Worm (Caenorhabditis elegans) whole organism, mixed stage, embryonic: Measurements from ENCODE around the gene clec-242.

Source experiments
- M03D4.4 ChIP-seq: sonication (generic microtip); optimal IDR thresholded peaks from 2 replicates; lab custom pipeline; 2017; ENCODE audit warnings: mild to moderate bottlenecking, missing genetic modification characterization, missing compliant biosample characterization
- bed-3 ChIP-seq: fragments of 200-800 bp; sonication (Bioruptor generic); optimal IDR thresholded peaks from 3 replicates; lab custom pipeline; 2018; ENCODE audit warnings: mild to moderate bottlenecking, missing genetic modification characterization, moderate library complexity, missing compliant biosample characterization
- blmp-1 ChIP-seq: fragments of 150-350 bp; optimal IDR thresholded peaks from 2 replicates; lab custom pipeline; 2014; ENCODE audit warnings: missing biosample characterization, missing genetic modification characterization
- ceh-39 ChIP-seq: fragments of 150-350 bp; optimal IDR thresholded peaks from 2 replicates; lab custom pipeline; 2014; ENCODE audit warnings: missing biosample characterization, missing genetic modification characterization
- ceh-43 ChIP-seq: fragments of 200-800 bp; sonication (Bioruptor generic); optimal IDR thresholded peaks from 2 replicates; lab custom pipeline; 2018; ENCODE audit warnings: mild to moderate bottlenecking, missing genetic modification characterization, moderate library complexity, missing compliant biosample characterization
- ces-1 ChIP-seq: fragments of 150-350 bp; optimal IDR thresholded peaks from 2 replicates; lab custom pipeline; 2014; ENCODE audit warnings: missing biosample characterization, missing genetic modification reagents, missing genetic modification characterization
- cnd-1 ChIP-seq: fragments of 200-800 bp; sonication (Bioruptor generic); optimal IDR thresholded peaks from 2 replicates; lab custom pipeline; 2018; ENCODE audit warnings: mild to moderate bottlenecking, missing genetic modification characterization, missing compliant biosample characterization
- elt-1 ChIP-seq: sonication (generic microtip); optimal IDR thresholded peaks from 2 replicates; lab custom pipeline; 2017; ENCODE audit warnings: missing genetic modification characterization, mild to moderate bottlenecking, missing compliant biosample characterization, antibody characterized with exemption, moderate library complexity, borderline replicate concordance; ENCODE audit not compliant: insufficient read depth
- elt-3 ChIP-seq: fragments of 150-350 bp; optimal IDR thresholded peaks from 2 replicates; lab custom pipeline; 2014; ENCODE audit warnings: missing biosample characterization, missing genetic modification characterization
- flh-1 ChIP-seq: fragments of 200-800 bp; sonication (Bioruptor generic); optimal IDR thresholded peaks from 2 replicates; lab custom pipeline; 2018; ENCODE audit warnings: mild to moderate bottlenecking, missing genetic modification characterization, moderate library complexity, missing compliant biosample characterization
- ham-2 ChIP-seq: fragments of 200-800 bp; sonication (Bioruptor generic); optimal IDR thresholded peaks from 2 replicates; lab custom pipeline; 2018; ENCODE audit warnings: mild to moderate bottlenecking, missing genetic modification characterization, missing compliant biosample characterization
- hlh-1 ChIP-seq: fragments of 150-350 bp; optimal IDR thresholded peaks from 2 replicates; lab custom pipeline; 2014; ENCODE audit warnings: missing biosample characterization, missing genetic modification reagents, missing genetic modification characterization
- lin-13 ChIP-seq: fragments of 150-350 bp; optimal IDR thresholded peaks from 2 replicates; lab custom pipeline; 2014; ENCODE audit warnings: missing biosample characterization, missing genetic modification characterization
- lin-32 ChIP-seq: fragments of 200-800 bp; sonication (Bioruptor generic); optimal IDR thresholded peaks from 2 replicates; lab custom pipeline; 2018; ENCODE audit warnings: mild to moderate bottlenecking, missing genetic modification characterization, missing compliant biosample characterization
- lsy-2 ChIP-seq: fragments of 150-350 bp; optimal IDR thresholded peaks from 2 replicates; lab custom pipeline; 2014; ENCODE audit warnings: missing biosample characterization, missing genetic modification characterization
- mab-5 ChIP-seq: fragments of 150-350 bp; optimal IDR thresholded peaks from 2 replicates; lab custom pipeline; 2014; ENCODE audit warnings: missing biosample characterization, missing genetic modification characterization
- mep-1 ChIP-seq: fragments of 150-350 bp; optimal IDR thresholded peaks from 2 replicates; lab custom pipeline; 2017; ENCODE audit warnings: missing biosample characterization, missing genetic modification reagents, missing genetic modification characterization, inconsistent platforms
- mls-2 ChIP-seq: sonication (generic microtip); optimal IDR thresholded peaks from 2 replicates; lab custom pipeline; 2016; ENCODE audit warnings: mild to moderate bottlenecking, missing genetic modification characterization, moderate library complexity, missing compliant biosample characterization
- nhr-2 ChIP-seq: fragments of 150-350 bp; optimal IDR thresholded peaks from 2 replicates; lab custom pipeline; 2014; ENCODE audit warnings: missing biosample characterization, missing genetic modification characterization
- nhr-237 ChIP-seq: fragments of 150-350 bp; optimal IDR thresholded peaks from 2 replicates; lab custom pipeline; 2014; ENCODE audit warnings: missing biosample characterization, missing genetic modification characterization
- nhr-28 ChIP-seq: fragments of 150-350 bp; optimal IDR thresholded peaks from 2 replicates; lab custom pipeline; 2014; ENCODE audit warnings: missing biosample characterization, missing genetic modification characterization
- nhr-76 ChIP-seq: sonication (generic microtip); optimal IDR thresholded peaks from 2 replicates; lab custom pipeline; 2017; ENCODE audit warnings: missing biosample characterization, missing genetic modification characterization
- pha-4 ChIP-seq: fragments of 150-350 bp; optimal IDR thresholded peaks from 2 replicates; lab custom pipeline; 2018; ENCODE audit warnings: missing biosample characterization, missing genetic modification reagents, missing genetic modification characterization
- sem-2 ChIP-seq: fragments of 200-800 bp; sonication (Bioruptor generic); optimal IDR thresholded peaks from 2 replicates; lab custom pipeline; 2018; ENCODE audit warnings: mild to moderate bottlenecking, missing genetic modification characterization, missing compliant biosample characterization
- snpc-4 ChIP-seq: fragments of 150-350 bp; optimal IDR thresholded peaks from 2 replicates; lab custom pipeline; 2014; ENCODE audit warnings: missing biosample characterization, missing genetic modification characterization
- tbx-8 ChIP-seq: fragments of 200-800 bp; sonication (Bioruptor generic); optimal IDR thresholded peaks from 2 replicates; lab custom pipeline; 2018; ENCODE audit warnings: mild to moderate bottlenecking, missing genetic modification characterization, moderate library complexity, missing compliant biosample characterization
- unc-120 ChIP-seq: sonication (generic microtip); optimal IDR thresholded peaks from 2 replicates; lab custom pipeline; 2017; ENCODE audit warnings: missing genetic modification characterization, missing compliant biosample characterization; ENCODE audit not compliant: poor library complexity, severe bottlenecking
- unc-39 ChIP-seq: fragments of 150-350 bp; optimal IDR thresholded peaks from 2 replicates; lab custom pipeline; 2014; ENCODE audit warnings: missing biosample characterization, missing genetic modification characterization
- unc-62 ChIP-seq: fragments of 150-350 bp; optimal IDR thresholded peaks from 2 replicates; lab custom pipeline; 2014; ENCODE audit warnings: missing biosample characterization, missing genetic modification reagents, missing genetic modification characterization
- zip-8 ChIP-seq: fragments of 150-350 bp; optimal IDR thresholded peaks from 2 replicates; lab custom pipeline; 2014; ENCODE audit warnings: missing biosample characterization, missing genetic modification characterization

clec-242 gene

DNA sequence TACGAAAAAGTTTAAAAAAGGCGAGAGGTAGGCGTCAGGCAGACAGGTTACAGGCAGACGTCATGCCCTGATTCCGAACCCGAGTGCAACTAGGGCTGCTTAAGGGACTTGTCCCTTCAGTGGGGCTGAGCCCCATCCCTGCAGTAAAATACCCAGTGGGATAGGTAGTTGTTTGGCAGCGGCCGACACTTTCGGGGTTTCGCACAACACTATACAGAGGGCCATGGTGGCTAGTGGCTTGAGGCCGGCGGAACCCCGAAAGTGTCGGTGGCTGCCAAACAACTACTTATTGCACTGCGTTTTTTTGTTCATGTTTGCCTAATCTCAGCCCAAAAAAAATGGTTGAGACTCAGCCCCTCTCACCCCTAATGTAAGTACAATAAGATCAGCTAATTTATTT, 29.7 kb downstream of the clec-242 start:
- TF ChIP-seq nhr-76 (tag; lab: Kevin White, UChicago) (no peak), unc-120 (tag; lab: Kevin White, UChicago) (no peak), mls-2 (tag; lab: Kevin White, UChicago) (no peak), hlh-1 (no peak), elt-1 (tag; lab: Kevin White, UChicago) (no peak), mab-5 (tag; lab: Kevin White, UChicago) (no peak), pha-4 (tag; lab: Kevin White, UChicago) (no peak), nhr-237 (tag; lab: Kevin White, UChicago) (no peak), ham-2 (GFP tag; lab: Kevin White, UChicago) (no peak)

- no peak for TF ChIP-seq flh-1 (GFP tag; lab: Kevin White, UChicago)
- TF ChIP-seq elt-3 (tag; lab: Kevin White, UChicago): no peak
- no peak for TF ChIP-seq ceh-39 (tag; lab: Kevin White, UChicago)
- TF ChIP-seq hlh-1: no peak
- TF ChIP-seq unc-120 (tag; lab: Kevin White, UChicago): no peak
- no peak for TF ChIP-seq lin-13
- TF ChIP-seq nhr-76 (tag; lab: Kevin White, UChicago): no peak
These were observed 32.6 kb downstream of the clec-242 start, which contains the start of gene srh-113 for ce11 chrV:17212743-17213142. TSS of gene srh-113 (plus strand) at chrV:17213043.

- TF ChIP-seq mep-1 (tag; lab: Kevin White, UChicago) (no peak), snpc-4 (no peak), lin-13 (no peak), lsy-2 (no peak), ces-1 (GFP tag; lab: Kevin White, UChicago) (no peak), unc-62 (no peak), mab-5 (tag; lab: Kevin White, UChicago) (no peak), lin-32 (no peak)
These were observed 33.1 kb downstream of the clec-242 start, which contains the start of gene srh-236 for ce11 chrV:17211989-17212731. TSS of gene srh-236 (minus strand) at chrV:17212039.

- TF ChIP-seq blmp-1 (tag; lab: Kevin White, UChicago) (no peak), nhr-76 (tag; lab: Kevin White, UChicago) (no peak), nhr-2 (tag; lab: Kevin White, UChicago) (no peak), snpc-4 (no peak), ceh-43 (GFP tag; lab: Kevin White, UChicago) (no peak)
These were observed 37.3 kb downstream of the clec-242 start, which contains the start of gene Y68A4A.13 for ce11 chrV:17208045-17208444. TSS of gene Y68A4A.13 (minus strand) at chrV:17208145.

ce11 chrV:17206469-17206868, 38.8 kb downstream of the clec-242 start:
- TF ChIP-seq bed-3 (GFP tag; lab: Kevin White, UChicago): no peak
- TF ChIP-seq elt-3 (tag; lab: Kevin White, UChicago): no peak
- no peak for TF ChIP-seq ham-2 (GFP tag; lab: Kevin White, UChicago)
- no peak for TF ChIP-seq mls-2 (tag; lab: Kevin White, UChicago)
- no peak for TF ChIP-seq M03D4.4 (tag; lab: Kevin White, UChicago)
- TF ChIP-seq unc-120 (tag; lab: Kevin White, UChicago): no peak
- TF ChIP-seq nhr-237 (tag; lab: Kevin White, UChicago): no peak
- no peak for TF ChIP-seq snpc-4
- no peak for TF ChIP-seq ceh-39 (tag; lab: Kevin White, UChicago)
- TF ChIP-seq lsy-2: no peak
- TF ChIP-seq lin-32: no peak
- no peak for TF ChIP-seq unc-39
- TF ChIP-seq ceh-43 (GFP tag; lab: Kevin White, UChicago): no peak
- TF ChIP-seq mab-5 (tag; lab: Kevin White, UChicago): no peak

DNA sequence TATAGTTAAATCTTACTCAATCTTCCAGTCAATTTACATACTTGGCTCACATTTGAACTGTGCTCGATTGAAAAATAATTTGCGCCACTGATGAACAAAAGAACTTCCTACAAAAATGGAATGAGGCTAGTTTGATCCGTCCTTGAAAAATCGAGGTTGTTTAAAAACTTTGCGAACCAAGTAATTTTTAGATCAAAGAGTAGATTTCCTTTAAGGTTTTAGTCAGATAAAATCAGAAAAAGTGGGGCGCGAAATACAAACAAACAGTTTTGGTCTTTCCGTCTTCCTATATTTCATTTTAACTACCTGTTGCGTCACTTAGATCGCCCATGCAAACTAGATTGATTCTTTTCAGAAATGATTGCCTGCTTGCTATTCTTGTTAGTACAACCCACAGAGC, 43.5 kb downstream of the clec-242 start, which contains the start of gene Y68A4A.10:
Y68A4A.10 (plus strand) TSS at position 301 of the 400 bp plus-strand sequence.
- TF ChIP-seq lin-32: no peak

DNA sequence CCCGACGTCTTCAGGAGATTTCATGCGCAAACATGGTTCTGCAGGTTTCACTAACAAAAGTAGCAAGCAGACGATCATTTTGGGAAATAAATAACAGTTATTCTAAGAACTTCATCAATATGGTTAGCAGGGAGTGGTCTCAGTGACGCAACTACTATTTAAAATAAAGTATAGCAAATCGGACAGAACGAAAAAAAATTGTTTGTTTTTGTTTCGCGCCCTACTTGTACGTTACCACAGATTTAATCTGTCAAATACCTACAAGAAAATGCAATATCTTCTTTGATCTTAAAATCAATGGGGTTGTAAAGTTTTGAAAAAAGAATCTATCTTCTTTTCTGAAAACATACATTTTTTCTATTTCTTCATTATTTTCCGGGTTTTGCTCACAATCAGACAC, 46.4 kb downstream of the clec-242 start, which contains the start of gene srz-96:
srz-96 (plus strand) TSS at position 301 of the 400 bp plus-strand sequence.
- TF ChIP-seq nhr-237 (tag; lab: Kevin White, UChicago) (no peak), cnd-1 (no peak), hlh-1 (no peak), M03D4.4 (tag; lab: Kevin White, UChicago) (no peak), nhr-76 (tag; lab: Kevin White, UChicago) (no peak), sem-2 (GFP tag; lab: Kevin White, UChicago) (no peak), zip-8 (tag; lab: Kevin White, UChicago) (no peak), lin-32 (no peak), unc-39 (no peak), nhr-28 (tag; lab: Kevin White, UChicago) (no peak), lin-13 (no peak), snpc-4 (no peak), unc-62 (no peak), tbx-8 (GFP tag; lab: Kevin White, UChicago) (no peak), pha-4 (tag; lab: Kevin White, UChicago) (no peak), ceh-39 (tag; lab: Kevin White, UChicago) (no peak), mab-5 (tag; lab: Kevin White, UChicago) (no peak), lsy-2 (no peak), nhr-2 (tag; lab: Kevin White, UChicago) (no peak)
